Comparison of ENCODE assay signal across 5 fruit fly cellular contexts in genomic region chr3L:2734363-2735160, dm6.
TF ChIP-seq lines count a peak whose summit lies in the region.

No protein-coding gene starts in this region.

- TF ChIP-seq CTCF in whole organism, embryonic (GFP tag; optimal IDR thresholded peaks at IDR 0.05; lab: Kevin White, UChicago): no peak

TF ChIP-seq in whole organism, adult, 20 proteins besides CTCF, POLR2A, EP300 and RAD21:
- no peak for TF ChIP-seq toe (GFP tag; optimal IDR thresholded peaks at IDR 0.05; lab: Kevin White, UChicago)
- TF ChIP-seq CG14711 (tag; optimal IDR thresholded peaks at IDR 0.05; lab: Kevin White, UChicago): no peak
- no peak for TF ChIP-seq CG5204 (GFP tag; optimal IDR thresholded peaks at IDR 0.05; lab: Kevin White, UChicago)
- TF ChIP-seq Mnt (GFP tag; optimal IDR thresholded peaks at IDR 0.05; lab: Kevin White, UChicago): no peak
- TF ChIP-seq kay (GFP tag; lab: Kevin White, UChicago; ENCODE audit: borderline replicate concordance): peak; percentile 86
- peak; percentile 62 for TF ChIP-seq cic (GFP tag; optimal IDR thresholded peaks at IDR 0.05; lab: Kevin White, UChicago)
- no peak for TF ChIP-seq bab1 (GFP tag; optimal IDR thresholded peaks at IDR 0.05; lab: Kevin White, UChicago)
- no peak for TF ChIP-seq tj (GFP tag; optimal IDR thresholded peaks at IDR 0.05; lab: Kevin White, UChicago)
TF ChIP-seq in whole organism, adult: peak in this region for 2.

TF ChIP-seq in whole organism, embryonic, 481 proteins besides CTCF, POLR2A, EP300 and RAD21 (continues in another document):
- TF ChIP-seq CG13287 (GFP tag; IDR thresholded peaks at IDR 0.05; lab: Robert Waterston, UW; ENCODE audit: partially characterized antibody) (no peak), NC2α (GFP tag; optimal IDR thresholded peaks at IDR 0.05; lab: Kevin White, UChicago) (no peak), pan (optimal IDR thresholded peaks at IDR 0.05; lab: Kevin White, UChicago) (no peak), pan (GFP tag; optimal IDR thresholded peaks at IDR 0.05 in 1 of 2, IDR thresholded peaks at IDR 0.05 in 1 of 2) (no peak), hkb (optimal IDR thresholded peaks at IDR 0.05; lab: Kevin White, UChicago) (no peak), hkb (GFP tag; IDR thresholded peaks at IDR 0.05; lab: Robert Waterston, UW) (peak; percentile 7; the same call in 1 of the 2 replicates), CG6175 (GFP tag; IDR thresholded peaks at IDR 0.05; lab: Robert Waterston, UW) (no peak), pho (GFP tag; optimal IDR thresholded peaks at IDR 0.05; lab: Kevin White, UChicago) (no peak), CG1647 (GFP tag; optimal IDR thresholded peaks at IDR 0.05; lab: Kevin White, UChicago) (no peak), CG12155 (GFP tag; optimal IDR thresholded peaks at IDR 0.05; lab: Kevin White, UChicago) (no peak), tll (GFP tag; optimal IDR thresholded peaks at IDR 0.05; lab: Kevin White, UChicago) (no peak), CG10979 (tag; optimal IDR thresholded peaks at IDR 0.05; lab: Kevin White, UChicago) (no peak), Hr78 (GFP tag; optimal IDR thresholded peaks at IDR 0.05; lab: Kevin White, UChicago) (no peak), ro (GFP tag; IDR thresholded peaks at IDR 0.05; lab: Robert Waterston, UW) (no peak), CG12219 (GFP tag; optimal IDR thresholded peaks at IDR 0.05; lab: Kevin White, UChicago) (no peak), sd (tag; optimal IDR thresholded peaks at IDR 0.05; lab: Kevin White, UChicago) (no peak), otp (GFP tag; IDR thresholded peaks at IDR 0.05; lab: Robert Waterston, UW) (no peak), Spps (tag; optimal IDR thresholded peaks at IDR 0.05; lab: Kevin White, UChicago) (no peak), CG8765 (GFP tag; IDR thresholded peaks at IDR 0.05; lab: Robert Waterston, UW) (no peak), Max (GFP tag; optimal IDR thresholded peaks at IDR 0.05; lab: Kevin White, UChicago) (no peak), luna (GFP tag; optimal IDR thresholded peaks at IDR 0.05; lab: Kevin White, UChicago) (no peak), trem (tag; optimal IDR thresholded peaks at IDR 0.05; lab: Kevin White, UChicago) (no peak)

TF ChIP-seq in whole organism, prepupa, 60 proteins besides CTCF, POLR2A, EP300 and RAD21 (continues in another document):
- peak; percentile 17 for TF ChIP-seq CG6276 (GFP tag; optimal IDR thresholded peaks at IDR 0.05; lab: Kevin White, UChicago)
- peak; percentile 4 for TF ChIP-seq acj6 (GFP tag; optimal IDR thresholded peaks at IDR 0.05; lab: Kevin White, UChicago)
- no peak for TF ChIP-seq CG8632 (GFP tag; optimal IDR thresholded peaks at IDR 0.05; lab: Kevin White, UChicago)
- no peak for TF ChIP-seq CG8319 (GFP tag; optimal IDR thresholded peaks at IDR 0.05; lab: Kevin White, UChicago)
- peak; percentile 75 for TF ChIP-seq fkh (GFP tag; optimal IDR thresholded peaks at IDR 0.05; lab: Kevin White, UChicago)
- TF ChIP-seq CG9139 (GFP tag; optimal IDR thresholded peaks at IDR 0.05; lab: Kevin White, UChicago): no peak
- TF ChIP-seq CG10631 (GFP tag; optimal IDR thresholded peaks at IDR 0.05; lab: Kevin White, UChicago): no peak
- no peak for TF ChIP-seq salr (GFP tag; optimal IDR thresholded peaks at IDR 0.05; lab: Kevin White, UChicago)
- no peak for TF ChIP-seq Sox102F (GFP tag; optimal IDR thresholded peaks at IDR 0.05; lab: Kevin White, UChicago)
- TF ChIP-seq Hr39 (GFP tag; optimal IDR thresholded peaks at IDR 0.05; lab: Kevin White, UChicago): peak; percentile 13
- no peak for TF ChIP-seq CG3032 (tag; optimal IDR thresholded peaks at IDR 0.05; lab: Kevin White, UChicago)
- peak; percentile 33 for TF ChIP-seq Eip78C (GFP tag; lab: Kevin White, UChicago)
- TF ChIP-seq CG31627 (GFP tag; optimal IDR thresholded peaks at IDR 0.05; lab: Kevin White, UChicago): no peak
- no peak for TF ChIP-seq CG3919 (GFP tag; optimal IDR thresholded peaks at IDR 0.05; lab: Kevin White, UChicago)
- TF ChIP-seq cyc (GFP tag; optimal IDR thresholded peaks at IDR 0.05; lab: Kevin White, UChicago): no peak
- no peak for TF ChIP-seq CG11902 (GFP tag; optimal IDR thresholded peaks at IDR 0.05; lab: Kevin White, UChicago)
- no peak for TF ChIP-seq CG6163 (GFP tag; IDR thresholded peaks at IDR 0.05; lab: Robert Waterston, UW)
- peak; percentile 48; the same call in 2 of the 3 replicates for TF ChIP-seq CG8119 (GFP tag; IDR thresholded peaks at IDR 0.05; lab: Robert Waterston, UW)
- no peak for TF ChIP-seq CG6792 (GFP tag; optimal IDR thresholded peaks at IDR 0.05; lab: Kevin White, UChicago)
- peak; percentile 56 for TF ChIP-seq Hr4 (GFP tag; optimal IDR thresholded peaks at IDR 0.05; lab: Kevin White, UChicago)
- TF ChIP-seq CG10669 (GFP tag; optimal IDR thresholded peaks at IDR 0.05; lab: Kevin White, UChicago): no peak
- no peak for TF ChIP-seq Smox (GFP tag; optimal IDR thresholded peaks at IDR 0.05; lab: Kevin White, UChicago)
- peak; percentile 18 for TF ChIP-seq Sox14 (GFP tag; optimal IDR thresholded peaks at IDR 0.05; lab: Kevin White, UChicago)

TF ChIP-seq in whole organism, pupa, 21 proteins besides CTCF, POLR2A, EP300 and RAD21:
- TF ChIP-seq CG13204 (GFP tag; optimal IDR thresholded peaks at IDR 0.05; lab: Kevin White, UChicago): no peak
- TF ChIP-seq CG17806 (tag; optimal IDR thresholded peaks at IDR 0.05; lab: Kevin White, UChicago): no peak
- TF ChIP-seq CG4496 (GFP tag; IDR thresholded peaks at IDR 0.05; lab: Robert Waterston, UW): peak; percentile 71
- TF ChIP-seq CG32121 (GFP tag; IDR thresholded peaks at IDR 0.05; lab: Robert Waterston, UW): peak; percentile 70
- no peak for TF ChIP-seq CG34367 (tag; optimal IDR thresholded peaks at IDR 0.05; lab: Kevin White, UChicago)
- no peak for TF ChIP-seq EcR (GFP tag; optimal IDR thresholded peaks at IDR 0.05; lab: Kevin White, UChicago)
- TF ChIP-seq CG15710 (tag; optimal IDR thresholded peaks at IDR 0.05; lab: Kevin White, UChicago): no peak
- TF ChIP-seq Pif1A (GFP tag; optimal IDR thresholded peaks at IDR 0.05; lab: Kevin White, UChicago): no peak
- no peak for TF ChIP-seq rn (GFP tag; IDR thresholded peaks at IDR 0.05; lab: Robert Waterston, UW)
- TF ChIP-seq CG14655 (GFP tag; optimal IDR thresholded peaks at IDR 0.05; lab: Kevin White, UChicago): peak; percentile 9
- peak; percentile 6 for TF ChIP-seq CG8301 (tag; optimal IDR thresholded peaks at IDR 0.05; lab: Kevin White, UChicago)
- peak; percentile 8 for TF ChIP-seq CG8159 (tag; optimal IDR thresholded peaks at IDR 0.05; lab: Kevin White, UChicago)
- TF ChIP-seq CG10348 (GFP tag; IDR thresholded peaks at IDR 0.05; lab: Robert Waterston, UW): no peak
- peak; percentile 58; the same call in 1 of the 3 replicates for TF ChIP-seq fd96Ca (GFP tag; IDR thresholded peaks at IDR 0.05; lab: Robert Waterston, UW)
- TF ChIP-seq CG12605 (GFP tag; IDR thresholded peaks at IDR 0.05; lab: Robert Waterston, UW): no peak
- TF ChIP-seq gl (tag; optimal IDR thresholded peaks at IDR 0.05; lab: Kevin White, UChicago): no peak
- TF ChIP-seq Ets98B (GFP tag; IDR thresholded peaks at IDR 0.05; lab: Robert Waterston, UW): no peak
- peak; percentile 18 for TF ChIP-seq CG9948 (tag; optimal IDR thresholded peaks at IDR 0.05; lab: Kevin White, UChicago)
- TF ChIP-seq Pif1B (GFP tag; optimal IDR thresholded peaks at IDR 0.05; lab: Kevin White, UChicago): no peak
- no peak for TF ChIP-seq Snoo (tag; optimal IDR thresholded peaks at IDR 0.05; lab: Kevin White, UChicago)
- TF ChIP-seq D1 (tag; optimal IDR thresholded peaks at IDR 0.05; lab: Kevin White, UChicago): no peak

TF ChIP-seq in whole organism, wandering third instar larva, 38 proteins besides CTCF, POLR2A, EP300 and RAD21:
- TF ChIP-seq ey (GFP tag; optimal IDR thresholded peaks at IDR 0.05; lab: Kevin White, UChicago) (peak; percentile 1), Mio (GFP tag; optimal IDR thresholded peaks at IDR 0.05; lab: Kevin White, UChicago) (no peak), h (GFP tag; optimal IDR thresholded peaks at IDR 0.05; lab: Kevin White, UChicago) (peak; percentile 15)
TF ChIP-seq in whole organism, wandering third instar larva: peak in this region for 2.
